Fruit fly (Drosophila melanogaster) whole organism, embryonic: ENCODE data around the gene CG2493.

ENCODE experiments used
- Asciz ChIP-seq: fragments of 200-800 bp; sonication (Bioruptor generic); optimal IDR thresholded peaks from 2 replicates; lab custom pipeline; 2017; ENCODE audit warnings: missing biosample characterization, mild to moderate bottlenecking, missing genetic modification characterization, missing genetic modification reagents
- CG12299 ChIP-seq: fragments of 200-800 bp; sonication (Bioruptor generic); optimal IDR thresholded peaks from 2 replicates; lab custom pipeline; 2018; ENCODE audit warnings: missing biosample characterization, mild to moderate bottlenecking, missing genetic modification characterization
- CG14014 ChIP-seq: fragments of 200-800 bp; sonication (Bioruptor generic); IDR thresholded peaks from 2 replicates; pipeline ENCODE4 v1.3.6; 2022; ENCODE audit warnings: missing biosample characterization, missing genetic modification characterization
- CG14667 ChIP-seq: fragments of 200-800 bp; sonication (Bioruptor generic); IDR thresholded peaks from 2 replicates; pipeline ENCODE4 v1.3.6; 2022; ENCODE audit warnings: missing biosample characterization, missing genetic modification characterization
- CG15073 ChIP-seq: fragments of 200-800 bp; sonication (Bioruptor generic); optimal IDR thresholded peaks from 2 replicates; lab custom pipeline; 2016; ENCODE audit warnings: missing biosample characterization, missing genetic modification characterization
- CG16779 ChIP-seq: fragments of 200-800 bp; sonication (Bioruptor generic); IDR thresholded peaks from 2 replicates; pipeline ENCODE4 v1.3.6; 2022; ENCODE audit warnings: missing biosample characterization, missing genetic modification characterization
- CG16813 ChIP-seq: fragments of 200-800 bp; sonication (Bioruptor generic); IDR thresholded peaks from 3 replicates; pipeline ENCODE4 v1.3.6; 2022; ENCODE audit warnings: missing biosample characterization, missing genetic modification characterization; ENCODE audit not compliant: partially characterized antibody
- CG17385 ChIP-seq: fragments of 200-800 bp; sonication (Bioruptor generic); optimal IDR thresholded peaks from 3 replicates; lab custom pipeline; 2018; ENCODE audit warnings: missing biosample characterization, mild to moderate bottlenecking, missing genetic modification characterization
- CG1832 ChIP-seq: fragments of 200-800 bp; sonication (Bioruptor generic); optimal IDR thresholded peaks from 2 replicates; lab custom pipeline; 2017; ENCODE audit warnings: missing biosample characterization, mild to moderate bottlenecking, missing genetic modification characterization, inconsistent platforms
- CG2202 ChIP-seq: fragments of 200-800 bp; sonication (Bioruptor generic); optimal IDR thresholded peaks from 2 replicates; lab custom pipeline; 2018; ENCODE audit warnings: missing biosample characterization, mild to moderate bottlenecking, missing genetic modification characterization
- CG2712 ChIP-seq: fragments of 200-800 bp; optimal IDR thresholded peaks from 3 replicates; lab custom pipeline; 2019; ENCODE audit warnings: missing biosample characterization, mild to moderate bottlenecking, missing genetic modification characterization, moderate library complexity
- CG30403 ChIP-seq: fragments of 200-800 bp; sonication (Bioruptor generic); optimal IDR thresholded peaks from 3 replicates; lab custom pipeline; 2016; ENCODE audit warnings: missing biosample characterization, missing genetic modification characterization
- CG30431 ChIP-seq: fragments of 200-800 bp; sonication (Bioruptor generic); optimal IDR thresholded peaks from 2 replicates; lab custom pipeline; 2017; ENCODE audit warnings: missing biosample characterization, missing genetic modification characterization
- CG3065 ChIP-seq: fragments of 200-800 bp; sonication (Bioruptor generic); optimal IDR thresholded peaks from 2 replicates; lab custom pipeline; 2016; ENCODE audit warnings: missing biosample characterization, missing genetic modification characterization
- CG32532 ChIP-seq: fragments of 200-800 bp; sonication (Bioruptor generic); IDR thresholded peaks from 2 replicates; pipeline ENCODE4 v1.3.6; 2022; ENCODE audit warnings: missing biosample characterization, missing genetic modification characterization
- CG34224 ChIP-seq: fragments of 200-800 bp; sonication (Bioruptor generic); IDR thresholded peaks from 3 replicates; pipeline ENCODE4 v1.3.6; 2022; ENCODE audit warnings: missing biosample characterization, missing genetic modification characterization; ENCODE audit not compliant: partially characterized antibody
- CG3847 ChIP-seq: fragments of 200-800 bp; sonication (Bioruptor generic); IDR thresholded peaks from 2 replicates; pipeline ENCODE4 v1.3.6; 2022; ENCODE audit warnings: missing biosample characterization, missing genetic modification characterization
- CG6689 ChIP-seq: fragments of 200-800 bp; sonication (Bioruptor generic); IDR thresholded peaks from 2 replicates; pipeline ENCODE4 v1.3.6; 2022; ENCODE audit warnings: missing biosample characterization, missing genetic modification characterization
- CG7745 ChIP-seq: fragments of 200-800 bp; sonication (Bioruptor generic); optimal IDR thresholded peaks from 2 replicates; lab custom pipeline; 2018; ENCODE audit warnings: missing biosample characterization, mild to moderate bottlenecking, missing genetic modification characterization, moderate library complexity
- CG8765 ChIP-seq: fragments of 200-800 bp; sonication (Bioruptor generic); IDR thresholded peaks from 2 replicates; pipeline ENCODE4 v1.3.6; 2022; ENCODE audit warnings: missing biosample characterization, missing genetic modification characterization
- CHES-1-like ChIP-seq: fragments of 200-800 bp; sonication (Bioruptor generic); optimal IDR thresholded peaks from 2 replicates; lab custom pipeline; 2016; ENCODE audit warnings: missing biosample characterization, missing genetic modification characterization
- CoRest ChIP-seq: fragments of 200-800 bp; sonication (Bioruptor generic); optimal IDR thresholded peaks from 3 replicates; lab custom pipeline; 2018; ENCODE audit warnings: missing biosample characterization, mild to moderate bottlenecking, missing genetic modification characterization, moderate library complexity
- CrebB ChIP-seq: fragments of 200-800 bp; sonication (Bioruptor generic); optimal IDR thresholded peaks from 3 replicates; lab custom pipeline; 2018; ENCODE audit warnings: missing biosample characterization, mild to moderate bottlenecking, missing genetic modification characterization
- D ChIP-seq, 2 experiments: fragments of 200-800 bp in 1 of 2; fragments of >200 bp in 1 of 2; sonication (Bioruptor generic) in 1 of 2; optimal IDR thresholded peaks; 2 replicates in 1 of 2; 3 replicates in 1 of 2; lab custom pipeline; 2017; ENCODE audit warnings: mild to moderate bottlenecking in 1 of 2, missing biosample characterization in 1 of 2, missing genetic modification characterization in 1 of 2, missing genetic modification reagents in 1 of 2
- D19A ChIP-seq: fragments of 200-800 bp; optimal IDR thresholded peaks from 3 replicates; lab custom pipeline; 2019; ENCODE audit warnings: missing biosample characterization, mild to moderate bottlenecking, missing genetic modification characterization, moderate library complexity
- ERR ChIP-seq: fragments of 200-800 bp; sonication (Bioruptor generic); optimal IDR thresholded peaks from 2 replicates; lab custom pipeline; 2016; ENCODE audit warnings: missing biosample characterization, missing genetic modification characterization
- Hr78 ChIP-seq, 2 experiments: fragments of 200-800 bp in 1 of 2; fragments of >200 bp in 1 of 2; sonication (Bioruptor generic) in 1 of 2; optimal IDR thresholded peaks; 2 replicates each; lab custom pipeline; 2017 to 2019; ENCODE audit warnings: missing biosample characterization in 2 of 2, missing genetic modification characterization in 2 of 2, mild to moderate bottlenecking in 1 of 2, moderate library complexity in 1 of 2
- Hsf ChIP-seq: fragments of 200-800 bp; sonication (Bioruptor generic); optimal IDR thresholded peaks from 3 replicates; lab custom pipeline; 2016; ENCODE audit warnings: missing biosample characterization, missing genetic modification characterization
- Lhr ChIP-seq: fragments of 200-800 bp; sonication (Bioruptor generic); optimal IDR thresholded peaks from 3 replicates; lab custom pipeline; 2017; ENCODE audit warnings: mild to moderate bottlenecking, missing biosample characterization, missing genetic modification reagents, missing genetic modification characterization
- Meics ChIP-seq: fragments of 200-800 bp; sonication (Bioruptor generic); optimal IDR thresholded peaks from 2 replicates; lab custom pipeline; 2017; ENCODE audit warnings: missing biosample characterization, mild to moderate bottlenecking, missing genetic modification characterization
- Nf-YA ChIP-seq: fragments of 200-800 bp; sonication (Bioruptor generic); IDR thresholded peaks from 2 replicates; pipeline ENCODE4 v1.3.6; 2022; ENCODE audit warnings: missing biosample characterization, missing genetic modification characterization
- Sox102F ChIP-seq: fragments of 200-800 bp; sonication (Bioruptor generic); optimal IDR thresholded peaks from 2 replicates; lab custom pipeline; 2018; ENCODE audit warnings: missing biosample characterization, mild to moderate bottlenecking, missing genetic modification characterization, moderate library complexity
- Spps ChIP-seq: fragments of 200-800 bp; sonication (Bioruptor generic); optimal IDR thresholded peaks from 2 replicates; lab custom pipeline; 2018; ENCODE audit warnings: missing biosample characterization, mild to moderate bottlenecking, missing genetic modification characterization
- abd-A ChIP-seq: fragments of 200-800 bp; sonication (Bioruptor generic); optimal IDR thresholded peaks from 3 replicates; lab custom pipeline; 2019; ENCODE audit warnings: missing biosample characterization, mild to moderate bottlenecking, missing genetic modification characterization, moderate library complexity
- al ChIP-seq: fragments of 200-800 bp; sonication (Bioruptor generic); IDR thresholded peaks from 2 replicates; pipeline ENCODE4 v1.3.6; 2022; ENCODE audit warnings: missing biosample characterization, missing genetic modification characterization
- bbx ChIP-seq: fragments of 200-800 bp; sonication (Bioruptor generic); IDR thresholded peaks from 2 replicates; pipeline ENCODE4 v1.3.6; 2022; ENCODE audit warnings: missing biosample characterization, missing genetic modification characterization; ENCODE audit not compliant: partially characterized antibody
- caup ChIP-seq: fragments of 200-800 bp; sonication (Bioruptor generic); optimal IDR thresholded peaks from 3 replicates; lab custom pipeline; 2017; ENCODE audit warnings: missing biosample characterization, mild to moderate bottlenecking, missing genetic modification characterization, moderate library complexity; ENCODE audit not compliant: severe bottlenecking
- cg ChIP-seq: fragments of 200-800 bp; sonication (Bioruptor generic); optimal IDR thresholded peaks from 3 replicates; lab custom pipeline; 2019; ENCODE audit warnings: missing biosample characterization, mild to moderate bottlenecking, missing genetic modification characterization, moderate library complexity
- corto ChIP-seq: fragments of 200-800 bp; sonication (Bioruptor generic); optimal IDR thresholded peaks from 2 replicates; lab custom pipeline; 2016; ENCODE audit warnings: missing biosample characterization, mild to moderate bottlenecking, missing genetic modification characterization, moderate library complexity
- en ChIP-seq: fragments of 200-800 bp; sonication (Bioruptor generic); optimal IDR thresholded peaks from 2 replicates; lab custom pipeline; 2016; ENCODE audit warnings: missing biosample characterization, missing genetic modification characterization
- fu2 ChIP-seq: fragments of 200-800 bp; sonication (Bioruptor generic); optimal IDR thresholded peaks from 2 replicates; lab custom pipeline; 2016; ENCODE audit warnings: missing biosample characterization, missing genetic modification characterization
- gcm2 ChIP-seq: fragments of 200-800 bp; sonication (Bioruptor generic); optimal IDR thresholded peaks from 2 replicates; lab custom pipeline; 2016; ENCODE audit warnings: missing biosample characterization, missing genetic modification characterization
- h ChIP-seq: fragments of >200 bp; optimal IDR thresholded peaks from 2 replicates; lab custom pipeline; 2017
- ind ChIP-seq: fragments of 200-800 bp; sonication (Bioruptor generic); optimal IDR thresholded peaks from 3 replicates; lab custom pipeline; 2016; ENCODE audit warnings: missing biosample characterization, missing genetic modification characterization
- prd ChIP-seq, 3 experiments: fragments of >200 bp in 2 of 3; fragments of 200-800 bp in 1 of 3; sonication (Bioruptor generic) in 1 of 3; optimal IDR thresholded peaks in 2 of 3; IDR thresholded peaks in 1 of 3; 2 replicates in 2 of 3; 3 replicates in 1 of 3; pipeline versions ENCODE4 v1.3.6 to Lab custom; 2017 to 2022; ENCODE audit warnings: missing biosample characterization in 1 of 3, missing genetic modification characterization in 1 of 3
- sens ChIP-seq: fragments of 200-800 bp; sonication (Bioruptor generic); peaks from one replicate; lab custom pipeline; 2016; ENCODE audit warnings: missing biosample characterization, missing genetic modification characterization
- trem ChIP-seq: fragments of 200-800 bp; optimal IDR thresholded peaks from 3 replicates; lab custom pipeline; 2019; ENCODE audit warnings: missing biosample characterization, mild to moderate bottlenecking, missing genetic modification characterization, moderate library complexity
- unc-4 ChIP-seq: fragments of 200-800 bp; sonication (Bioruptor generic); IDR thresholded peaks from 2 replicates; pipeline ENCODE4 v1.3.6; 2022; ENCODE audit warnings: missing biosample characterization, missing genetic modification characterization; ENCODE audit not compliant: partially characterized antibody
- z ChIP-seq: fragments of 200-800 bp; sonication (Bioruptor generic); IDR thresholded peaks from 3 replicates; pipeline ENCODE4 v1.3.6; 2022; ENCODE audit warnings: missing biosample characterization, missing genetic modification characterization

CG2493 gene

dm6 chr2L:20478549-20479238 is 15.4 kb upstream of the CG2493 start (continued):
- TF ChIP-seq CG34224 (GFP tag; lab: Robert Waterston, UW), result no peak
- no peak for TF ChIP-seq CrebB (tag; lab: Kevin White, UChicago)
- TF ChIP-seq CG3065, result no peak
- no peak for TF ChIP-seq CG17385 (GFP tag; lab: Kevin White, UChicago)
- peak; percentile 85 for TF ChIP-seq sens (GFP tag; lab: Kevin White, UChicago)
- peak; percentile 48 for TF ChIP-seq CG2712 (tag; lab: Kevin White, UChicago)
- no peak for TF ChIP-seq CG3847 (GFP tag; lab: Robert Waterston, UW)
- no peak for TF ChIP-seq unc-4
- TF ChIP-seq ind (GFP tag; lab: Kevin White, UChicago), result no peak
- no peak for TF ChIP-seq Hr78 (GFP tag; optimal IDR thresholded peaks at IDR 0.05; lab: Kevin White, UChicago)
- TF ChIP-seq CG32532 (GFP tag; lab: Robert Waterston, UW), result no peak; the same call in 1 of the 2 replicates
- TF ChIP-seq corto (GFP tag; lab: Kevin White, UChicago), result no peak
- no peak for TF ChIP-seq h (lab: Kevin White, UChicago)
- no peak for TF ChIP-seq CHES-1-like (GFP tag; lab: Kevin White, UChicago)
- TF ChIP-seq fu2 (GFP tag; lab: Kevin White, UChicago), result no peak
- no peak for TF ChIP-seq gcm2 (GFP tag; lab: Kevin White, UChicago)
- no peak for TF ChIP-seq Meics (GFP tag; lab: Kevin White, UChicago)
- no peak for TF ChIP-seq Asciz (GFP tag; lab: Kevin White, UChicago)
- no peak for TF ChIP-seq caup
- no peak for TF ChIP-seq CG15073
- TF ChIP-seq CG6689 (GFP tag; lab: Robert Waterston, UW), result 0 out of 2 replicates have a peak, but pooled peaks have one; percentile 21
- TF ChIP-seq Spps (tag; lab: Kevin White, UChicago), result no peak
- peak; percentile 47 for TF ChIP-seq CoRest
- TF ChIP-seq CG12299 (tag; lab: Kevin White, UChicago), result no peak
- no peak for TF ChIP-seq D (optimal IDR thresholded peaks at IDR 0.05; lab: Kevin White, UChicago)
- TF ChIP-seq D (GFP tag; optimal IDR thresholded peaks at IDR 0.05; lab: Kevin White, UChicago), result no peak
- no peak for TF ChIP-seq Nf-YA
- no peak for TF ChIP-seq bbx (GFP tag; lab: Robert Waterston, UW)
- TF ChIP-seq trem (tag; lab: Kevin White, UChicago), result no peak
- TF ChIP-seq CG14014 (GFP tag; lab: Robert Waterston, UW), result no peak
- no peak for TF ChIP-seq z (GFP tag; lab: Robert Waterston, UW)
- no peak for TF ChIP-seq CG16779 (GFP tag; lab: Robert Waterston, UW)
- peak; percentile 5 for TF ChIP-seq abd-A (tag; lab: Kevin White, UChicago)
- TF ChIP-seq CG2202, result no peak
- TF ChIP-seq Hsf (GFP tag; lab: Kevin White, UChicago), result no peak
- no peak for TF ChIP-seq CG16813 (GFP tag; lab: Robert Waterston, UW)
- peak; percentile 66 for TF ChIP-seq cg (GFP tag; lab: Kevin White, UChicago)
- no peak for TF ChIP-seq CG7745
- TF ChIP-seq ERR (GFP tag; lab: Kevin White, UChicago), result no peak
- TF ChIP-seq CG30403, result peak; percentile 21
- no peak for TF ChIP-seq CG14667 (GFP tag; lab: Robert Waterston, UW)
- TF ChIP-seq CG1832 (GFP tag; lab: Kevin White, UChicago), result no peak
- peak; percentile 73 for TF ChIP-seq D19A (tag; lab: Kevin White, UChicago)
- no peak for TF ChIP-seq al
- TF ChIP-seq Sox102F (GFP tag; lab: Kevin White, UChicago), result peak; percentile 57
- TF ChIP-seq prd (optimal IDR thresholded peaks at IDR 0.05; lab: Kevin White, UChicago), result no peak
- TF ChIP-seq prd (GFP tag; IDR thresholded peaks at IDR 0.05; lab: Robert Waterston, UW), result peak; percentile 21; the same call in 1 of the 3 replicates
- no peak for TF ChIP-seq CG30431 (GFP tag; lab: Kevin White, UChicago)
- TF ChIP-seq Lhr (GFP tag; lab: Kevin White, UChicago), result no peak
- no peak for TF ChIP-seq CG8765 (GFP tag; lab: Robert Waterston, UW)
- TF ChIP-seq en, result no peak
